Comparison of ENCODE assay signal across 2 worm cellular contexts in the genomic region with DNA sequence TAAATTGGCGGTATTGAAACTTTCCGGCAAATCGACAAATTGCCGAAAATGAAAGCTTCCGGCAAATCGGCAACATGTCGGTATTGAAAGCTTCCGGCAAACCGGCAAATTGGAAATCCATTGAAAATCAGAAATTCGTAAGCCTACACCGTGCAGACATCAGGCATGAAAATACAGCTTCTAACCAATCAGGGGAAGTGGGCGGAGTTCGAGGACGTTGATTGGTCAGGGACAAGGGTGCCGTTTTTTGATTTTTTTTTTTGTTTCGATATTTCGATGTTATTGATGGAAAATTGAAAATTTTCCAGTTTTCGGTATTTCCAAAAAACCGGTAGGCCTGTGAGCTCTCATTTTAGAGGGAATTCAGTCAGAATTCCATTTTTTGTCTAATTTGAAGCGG.
TF ChIP-seq lines count a peak whose summit lies in the region.

No protein-coding gene starts in this region.

TF ChIP-seq in whole organism, L3 larva, 47 proteins besides CTCF, POLR2A, EP300 and RAD21:
- TF ChIP-seq ama-1 (optimal IDR thresholded peaks at IDR 0.05; lab: Kevin White, UChicago): no peak
- no peak for TF ChIP-seq snpc-4 (tag; optimal IDR thresholded peaks at IDR 0.05; lab: Kevin White, UChicago)
- TF ChIP-seq nhr-43 (tag; optimal IDR thresholded peaks at IDR 0.05; lab: Kevin White, UChicago; ENCODE audit: poor library complexity, severe bottlenecking): no peak
- TF ChIP-seq pha-4 (tag; optimal IDR thresholded peaks at IDR 0.05; lab: Kevin White, UChicago): no peak
- TF ChIP-seq nfya-1 (tag; optimal IDR thresholded peaks at IDR 0.05; lab: Kevin White, UChicago; ENCODE audit: insufficient read depth): peak; percentile 90
- no peak for TF ChIP-seq zag-1 (tag; optimal IDR thresholded peaks at IDR 0.05; lab: Kevin White, UChicago)
- no peak for TF ChIP-seq egl-5 (tag; optimal IDR thresholded peaks at IDR 0.05; lab: Kevin White, UChicago)
- TF ChIP-seq elt-1 (tag; optimal IDR thresholded peaks at IDR 0.05; lab: Kevin White, UChicago): no peak
- no peak for TF ChIP-seq unc-39 (tag; optimal IDR thresholded peaks at IDR 0.05; lab: Kevin White, UChicago)

TF ChIP-seq in whole organism, late embryonic, 69 proteins besides CTCF, POLR2A, EP300 and RAD21:
- peak; percentile 88 for TF ChIP-seq nfya-1 (tag; optimal IDR thresholded peaks at IDR 0.05; lab: Kevin White, UChicago)
- TF ChIP-seq fkh-6 (tag; optimal IDR thresholded peaks at IDR 0.05; lab: Kevin White, UChicago): no peak
- TF ChIP-seq pax-1 (tag; optimal IDR thresholded peaks at IDR 0.05; lab: Kevin White, UChicago): no peak

Comparison
In these comparisons a context has a peak if more than half of its experiments do, and no peak if none do; other contexts are left out.
1. Of the 9 proteins assayed by ChIP-seq in both whole organism, late embryonic and whole organism, L3 larva: peak only in whole organism, late embryonic: none; only in whole organism, L3 larva: none; in both: nfya-1; in neither: 8.